Worm (Caenorhabditis elegans) whole organism, young adult: ENCODE results near the gene chil-6.

Experiments used
- F57C9.4 ChIP-seq: sonication (generic microtip); optimal IDR thresholded peaks from 2 replicates; lab custom pipeline; 2017; ENCODE audit warnings: mild to moderate bottlenecking, missing genetic modification characterization, missing compliant biosample characterization
- repo-1 ChIP-seq: sonication (generic microtip); optimal IDR thresholded peaks from 2 replicates; lab custom pipeline; 2017; ENCODE audit warnings: mild to moderate bottlenecking, missing genetic modification characterization, missing compliant biosample characterization
- tlf-1 ChIP-seq: fragments of 200-800 bp; sonication (Bioruptor generic); optimal IDR thresholded peaks from 2 replicates; lab custom pipeline; 2018; ENCODE audit warnings: mild to moderate bottlenecking, missing genetic modification characterization, missing compliant biosample characterization

DNA sequence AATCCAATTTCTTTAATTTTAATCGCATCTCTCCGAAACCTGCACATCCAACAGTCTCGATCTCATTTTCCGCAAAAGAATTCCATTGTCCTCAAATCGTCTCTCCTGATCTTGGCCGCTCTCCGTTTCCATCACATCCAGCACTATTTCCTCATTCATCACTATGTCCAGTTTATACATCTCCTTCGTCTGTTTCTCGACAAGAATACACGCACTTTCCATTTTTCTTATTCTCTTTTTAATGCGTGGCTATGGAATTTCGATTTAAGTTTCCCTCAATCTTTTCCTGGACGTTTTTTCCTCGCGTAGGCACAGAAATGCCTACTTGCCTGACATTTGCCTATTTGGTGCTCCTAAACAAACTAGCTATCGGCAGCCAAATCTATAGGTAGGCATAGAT lies 22.1 kb upstream of the chil-6 start:
- TF ChIP-seq tlf-1 (GFP tag; lab: Kevin White, UChicago) (no peak), F57C9.4 (tag; lab: Kevin White, UChicago) (no peak), repo-1 (tag; lab: Kevin White, UChicago) (no peak)
